Worm (Caenorhabditis elegans) whole organism, young adult: Measurements from ENCODE around the gene srxa-8.

Source experiments
- B0019.2 ChIP-seq: fragments of 200-800 bp; sonication (Bioruptor generic); conservative IDR thresholded peaks from 2 replicates; pipeline ENCODE4 v1.3.6; 2022; ENCODE audit warnings: missing genetic modification reagents, missing genetic modification characterization, missing compliant biosample characterization
- B0035.1 ChIP-seq: sonication (generic microtip); optimal IDR thresholded peaks from 2 replicates; lab custom pipeline; 2016; ENCODE audit warnings: missing genetic modification characterization, mild to moderate bottlenecking, missing compliant biosample characterization, missing genotype, missing genetic modification reagents
- B0336.3 ChIP-seq: fragments of 200-800 bp; sonication (Bioruptor generic); IDR thresholded peaks from 2 replicates; pipeline ENCODE4 v1.3.6; 2022; ENCODE audit warnings: missing genetic modification characterization, missing compliant biosample characterization
- D2030.7 ChIP-seq: fragments of 200-800 bp; sonication (Bioruptor generic); IDR thresholded peaks from 2 replicates; pipeline ENCODE4 v1.3.6; 2022; ENCODE audit warnings: missing genetic modification reagents, missing genetic modification characterization, missing compliant biosample characterization
- F33H1.4 ChIP-seq: fragments of 200-800 bp; sonication (Bioruptor generic); IDR thresholded peaks from 2 replicates; pipeline ENCODE4 v1.3.6; 2022; ENCODE audit warnings: missing genetic modification reagents, missing genetic modification characterization, missing compliant biosample characterization
- F37B4.10 ChIP-seq: fragments of 200-800 bp; sonication (Bioruptor generic); IDR thresholded peaks from 2 replicates; pipeline ENCODE4 v1.3.6; 2022; ENCODE audit warnings: missing genetic modification characterization, missing compliant biosample characterization
- F49E8.2 ChIP-seq: sonication (generic microtip); optimal IDR thresholded peaks from 3 replicates; lab custom pipeline; 2017; ENCODE audit warnings: missing genetic modification characterization, mild to moderate bottlenecking, missing compliant biosample characterization, antibody characterized with exemption, moderate library complexity; ENCODE audit not compliant: insufficient read depth
- F52B5.7 ChIP-seq: sonication (generic microtip); optimal IDR thresholded peaks from 2 replicates; lab custom pipeline; 2016; ENCODE audit warnings: mild to moderate bottlenecking, missing genetic modification characterization, missing compliant biosample characterization
- K11D2.4 ChIP-seq: fragments of 200-800 bp; sonication (Bioruptor generic); IDR thresholded peaks from 2 replicates; pipeline ENCODE4 v1.3.6; 2022; ENCODE audit warnings: missing genetic modification reagents, missing genetic modification characterization, missing compliant biosample characterization
- K12H6.12 ChIP-seq: fragments of 200-800 bp; sonication (Bioruptor generic); optimal IDR thresholded peaks from 2 replicates; lab custom pipeline; 2018; ENCODE audit warnings: mild to moderate bottlenecking, missing genetic modification characterization, missing compliant biosample characterization
- Y53F4B.3 ChIP-seq: fragments of 200-800 bp; sonication (Bioruptor generic); IDR thresholded peaks from 2 replicates; pipeline ENCODE4 v1.3.6; 2022; ENCODE audit warnings: missing genetic modification reagents, missing genetic modification characterization, missing compliant biosample characterization
- Y53G8AR.9 ChIP-seq: fragments of 200-800 bp; sonication (Bioruptor generic); conservative IDR thresholded peaks from 2 replicates; pipeline ENCODE4 v1.3.6; 2022; ENCODE audit warnings: missing genetic modification reagents, missing genetic modification characterization, missing compliant biosample characterization
- Y79H2A.3 ChIP-seq: fragments of 200-800 bp; sonication (Bioruptor generic); conservative IDR thresholded peaks from 2 replicates; pipeline ENCODE4 v1.3.6; 2022; ENCODE audit warnings: missing genetic modification reagents, missing genetic modification characterization, missing compliant biosample characterization
- atf-7 ChIP-seq: sonication (generic microtip); optimal IDR thresholded peaks from 2 replicates; lab custom pipeline; 2017; ENCODE audit warnings: mild to moderate bottlenecking, missing genetic modification characterization, missing compliant biosample characterization
- athp-1 ChIP-seq: sonication (generic microtip); optimal IDR thresholded peaks from 2 replicates; lab custom pipeline; 2017; ENCODE audit warnings: mild to moderate bottlenecking, missing genetic modification characterization, missing compliant biosample characterization
- ceh-58 ChIP-seq: fragments of 200-800 bp; sonication (Bioruptor generic); IDR thresholded peaks from 2 replicates; pipeline ENCODE4 v1.3.6; 2022; ENCODE audit warnings: missing genetic modification characterization, missing compliant biosample characterization
- ceh-79 ChIP-seq: sonication (generic microtip); optimal IDR thresholded peaks from 2 replicates; lab custom pipeline; 2017; ENCODE audit warnings: mild to moderate bottlenecking, missing genetic modification characterization, missing compliant biosample characterization
- chd-7 ChIP-seq: sonication (generic microtip); optimal IDR thresholded peaks from 2 replicates; lab custom pipeline; 2016; ENCODE audit warnings: mild to moderate bottlenecking, missing genetic modification characterization, moderate library complexity, missing compliant biosample characterization
- die-1 ChIP-seq: sonication (generic microtip); optimal IDR thresholded peaks from 2 replicates; lab custom pipeline; 2016; ENCODE audit warnings: missing genotype, mild to moderate bottlenecking, missing genetic modification characterization, missing compliant biosample characterization
- dpl-1 ChIP-seq: fragments of 150-350 bp; optimal IDR thresholded peaks from 2 replicates; lab custom pipeline; 2014; ENCODE audit warnings: missing biosample characterization, missing genetic modification reagents, missing genetic modification characterization
- ekl-4 ChIP-seq: fragments of 200-800 bp; sonication (Bioruptor generic); IDR thresholded peaks from 2 replicates; pipeline ENCODE4 v1.3.6; 2022; ENCODE audit warnings: missing genetic modification reagents, missing genetic modification characterization, missing compliant biosample characterization
- ets-4 ChIP-seq: fragments of 200-800 bp; sonication (Bioruptor generic); optimal IDR thresholded peaks from 2 replicates; lab custom pipeline; 2018; ENCODE audit warnings: mild to moderate bottlenecking, missing genetic modification characterization, missing compliant biosample characterization
- hlh-26 ChIP-seq: fragments of 200-800 bp; sonication (Bioruptor generic); conservative IDR thresholded peaks from 2 replicates; pipeline ENCODE4 v1.3.6; 2022; ENCODE audit warnings: missing genetic modification reagents, missing genetic modification characterization, missing compliant biosample characterization
- hmg-20 ChIP-seq: fragments of 200-800 bp; sonication (Bioruptor generic); IDR thresholded peaks from 2 replicates; pipeline ENCODE4 v1.3.6; 2022; ENCODE audit warnings: missing genetic modification reagents, missing genetic modification characterization, missing compliant biosample characterization
- hsf-1 ChIP-seq: fragments of 200-800 bp; sonication (Bioruptor generic); IDR thresholded peaks from 2 replicates; pipeline ENCODE4 v1.3.6; 2022; ENCODE audit warnings: missing genetic modification reagents, missing genetic modification characterization, missing compliant biosample characterization
- lag-1 ChIP-seq: fragments of 200-800 bp; sonication (Bioruptor generic); IDR thresholded peaks from 2 replicates; pipeline ENCODE4 v1.3.6; 2022; ENCODE audit warnings: missing genetic modification reagents, missing genetic modification characterization, missing compliant biosample characterization
- lin-26 ChIP-seq: fragments of 200-800 bp; sonication (Bioruptor generic); IDR thresholded peaks from 2 replicates; pipeline ENCODE4 v1.3.6; 2022; ENCODE audit warnings: missing genetic modification reagents, missing genetic modification characterization, missing compliant biosample characterization
- lin-54 ChIP-seq: fragments of 200-800 bp; sonication (Bioruptor generic); optimal IDR thresholded peaks from 2 replicates; lab custom pipeline; 2018; ENCODE audit warnings: mild to moderate bottlenecking, missing genetic modification characterization, missing compliant biosample characterization
- lsl-1 ChIP-seq: fragments of 200-800 bp; sonication (Bioruptor generic); optimal IDR thresholded peaks from 2 replicates; lab custom pipeline; 2018; ENCODE audit warnings: mild to moderate bottlenecking, missing genetic modification characterization, moderate library complexity, missing compliant biosample characterization
- madf-10 ChIP-seq: sonication (generic microtip); optimal IDR thresholded peaks from 2 replicates; lab custom pipeline; 2016; ENCODE audit warnings: mild to moderate bottlenecking, missing genetic modification characterization, missing compliant biosample characterization
- madf-6 ChIP-seq: fragments of 200-800 bp; sonication (Bioruptor generic); IDR thresholded peaks from 2 replicates; pipeline ENCODE4 v1.3.6; 2022; ENCODE audit warnings: missing genetic modification reagents, missing genetic modification characterization, missing compliant biosample characterization
- mcd-1 ChIP-seq: fragments of 200-800 bp; sonication (Bioruptor generic); IDR thresholded peaks from 2 replicates; pipeline ENCODE4 v1.3.6; 2022; ENCODE audit warnings: missing genetic modification reagents, missing genetic modification characterization, missing compliant biosample characterization
- nfya-2 ChIP-seq: fragments of 200-800 bp; sonication (Bioruptor generic); IDR thresholded peaks from 2 replicates; pipeline ENCODE4 v1.3.6; 2022; ENCODE audit warnings: missing genetic modification reagents, missing genetic modification characterization, missing compliant biosample characterization
- nfyb-1 ChIP-seq: fragments of 200-800 bp; sonication (Bioruptor generic); IDR thresholded peaks from 2 replicates; pipeline ENCODE4 v1.3.6; 2022; ENCODE audit warnings: missing genetic modification reagents, missing genetic modification characterization, missing compliant biosample characterization
- nhr-179 ChIP-seq: sonication (generic microtip); optimal IDR thresholded peaks from 2 replicates; lab custom pipeline; 2016; ENCODE audit warnings: mild to moderate bottlenecking, missing genetic modification characterization, missing compliant biosample characterization
- rcor-1 ChIP-seq: fragments of 200-800 bp; sonication (Bioruptor generic); IDR thresholded peaks from 2 replicates; pipeline ENCODE4 v1.3.6; 2022; ENCODE audit warnings: missing genetic modification reagents, missing genetic modification characterization, missing compliant biosample characterization
- repo-1 ChIP-seq: sonication (generic microtip); optimal IDR thresholded peaks from 2 replicates; lab custom pipeline; 2017; ENCODE audit warnings: mild to moderate bottlenecking, missing genetic modification characterization, missing compliant biosample characterization
- sdz-38 ChIP-seq: sonication (generic microtip); optimal IDR thresholded peaks from 2 replicates; lab custom pipeline; 2016; ENCODE audit warnings: missing genotype, missing genetic modification characterization, missing compliant biosample characterization
- sea-2 ChIP-seq: fragments of 200-800 bp; sonication (Bioruptor generic); IDR thresholded peaks from 2 replicates; pipeline ENCODE4 v1.3.6; 2022; ENCODE audit warnings: missing genetic modification characterization, missing compliant biosample characterization
- snpc-1.1 ChIP-seq: sonication (generic microtip); optimal IDR thresholded peaks from 2 replicates; lab custom pipeline; 2017; ENCODE audit warnings: missing genetic modification characterization, mild to moderate bottlenecking, missing compliant biosample characterization, antibody characterized with exemption, moderate library complexity, missing genotype, missing genetic modification reagents; ENCODE audit not compliant: insufficient read depth
- snpc-3.4 ChIP-seq: sonication (generic microtip); optimal IDR thresholded peaks from 2 replicates; lab custom pipeline; 2017; ENCODE audit warnings: missing genetic modification characterization, mild to moderate bottlenecking, missing compliant biosample characterization, antibody characterized with exemption, moderate library complexity, missing genotype, missing genetic modification reagents
- snpc-4 ChIP-seq, 5 experiments: fragments of 150-350 bp in 1 of 5; sonication (generic microtip) in 4 of 5; optimal IDR thresholded peaks; 2 replicates each; lab custom pipeline; 2014 to 2018; ENCODE audit warnings: missing genetic modification characterization in 5 of 5, missing biosample characterization in 3 of 5, antibody characterized with exemption in 2 of 5, mild to moderate bottlenecking in 2 of 5, missing compliant biosample characterization in 2 of 5, missing genotype in 2 of 5, moderate library complexity in 2 of 5, missing genetic modification reagents in 1 of 5
- somi-1 ChIP-seq: fragments of 200-800 bp; sonication (Bioruptor generic); optimal IDR thresholded peaks from 2 replicates; lab custom pipeline; 2018; ENCODE audit warnings: mild to moderate bottlenecking, missing genetic modification characterization, missing compliant biosample characterization
- sptf-2 ChIP-seq: fragments of 200-800 bp; sonication (Bioruptor generic); optimal IDR thresholded peaks from 2 replicates; lab custom pipeline; 2018; ENCODE audit warnings: mild to moderate bottlenecking, missing genetic modification characterization, missing compliant biosample characterization
- zfh-2 ChIP-seq: fragments of 200-800 bp; sonication (Bioruptor generic); conservative IDR thresholded peaks from 2 replicates; pipeline ENCODE4 v1.3.6; 2022; ENCODE audit warnings: missing genetic modification reagents, missing genetic modification characterization, missing compliant biosample characterization
- zim-3 ChIP-seq: sonication (generic microtip); optimal IDR thresholded peaks from 2 replicates; lab custom pipeline; 2017; ENCODE audit warnings: mild to moderate bottlenecking, missing genetic modification characterization, moderate library complexity, missing compliant biosample characterization
- ztf-18 ChIP-seq: sonication (generic microtip); optimal IDR thresholded peaks from 2 replicates; lab custom pipeline; 2016; ENCODE audit warnings: missing genotype, mild to moderate bottlenecking, missing genetic modification characterization, missing compliant biosample characterization
- ztf-26 ChIP-seq: sonication (generic microtip); optimal IDR thresholded peaks from 2 replicates; lab custom pipeline; 2017; ENCODE audit warnings: missing genetic modification characterization, missing compliant biosample characterization
- ztf-6 ChIP-seq: fragments of 200-800 bp; sonication (Bioruptor generic); IDR thresholded peaks from 2 replicates; pipeline ENCODE4 v1.3.6; 2022; ENCODE audit warnings: missing genetic modification reagents, missing genetic modification characterization, missing compliant biosample characterization

srxa-8 gene

DNA sequence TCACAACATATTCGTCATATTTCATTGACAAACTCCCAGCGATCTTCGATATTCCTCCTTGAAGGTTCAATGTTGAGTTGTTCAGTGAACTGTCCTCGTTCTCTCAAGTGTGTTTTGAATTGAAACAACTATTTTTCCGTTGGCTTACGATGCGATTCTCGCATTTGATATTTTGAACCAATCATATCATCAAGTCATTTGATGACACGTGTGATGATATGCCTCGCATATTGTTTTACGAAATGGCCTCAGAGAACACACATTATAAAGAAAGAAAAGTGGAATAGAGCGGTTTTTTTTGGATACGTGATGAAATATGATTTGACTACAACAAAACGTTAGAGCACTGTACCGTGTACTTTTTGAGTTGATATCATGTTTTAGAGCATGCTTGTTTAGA, 39.8 kb upstream of the srxa-8 start (continued):
- TF ChIP-seq F37B4.10 (GFP tag; lab: Robert Waterston, UW) (no peak), B0019.2 (GFP tag; lab: Robert Waterston, UW) (no peak), lin-54 (GFP tag; lab: Kevin White, UChicago) (no peak), die-1 (tag; lab: Kevin White, UChicago) (no peak), athp-1 (tag; lab: Kevin White, UChicago) (no peak), mcd-1 (GFP tag; lab: Robert Waterston, UW) (no peak), D2030.7 (GFP tag; lab: Robert Waterston, UW) (no peak), sptf-2 (no peak), snpc-3.4 (tag; lab: Kevin White, UChicago) (no peak), ztf-18 (no peak), snpc-4 (GFP tag; optimal IDR thresholded peaks at IDR 0.05; lab: Kevin White, UChicago) (no peak), snpc-4 (tag; optimal IDR thresholded peaks at IDR 0.05; lab: Kevin White, UChicago) (peak in 2 of 4 experiments; percentile 16 to 19), ztf-26 (tag; lab: Kevin White, UChicago) (peak; percentile 78), chd-7 (no peak), madf-10 (tag; lab: Kevin White, UChicago) (no peak), K11D2.4 (GFP tag; lab: Robert Waterston, UW) (no peak), nhr-179 (tag; lab: Kevin White, UChicago) (no peak), F52B5.7 (tag; lab: Kevin White, UChicago) (no peak), ceh-58 (no peak), ceh-79 (tag; lab: Kevin White, UChicago) (no peak), Y53G8AR.9 (GFP tag; lab: Robert Waterston, UW) (no peak), zim-3 (no peak), B0336.3 (GFP tag; lab: Robert Waterston, UW) (no peak), atf-7 (no peak), ekl-4 (GFP tag; lab: Robert Waterston, UW) (no peak), F49E8.2 (tag; lab: Kevin White, UChicago) (no peak), dpl-1 (GFP tag; lab: Kevin White, UChicago) (no peak), zfh-2 (GFP tag; lab: Robert Waterston, UW) (no peak), hsf-1 (GFP tag; lab: Robert Waterston, UW) (no peak), sea-2 (GFP tag; lab: Robert Waterston, UW) (no peak), snpc-1.1 (tag; lab: Kevin White, UChicago) (no peak), lin-26 (no peak), Y79H2A.3 (GFP tag; lab: Robert Waterston, UW) (no peak), nfya-2 (GFP tag; lab: Robert Waterston, UW) (no peak), Y53F4B.3 (no peak), lag-1 (GFP tag; lab: Robert Waterston, UW) (no peak), sdz-38 (tag; lab: Kevin White, UChicago) (no peak), lsl-1 (no peak), rcor-1 (GFP tag; lab: Robert Waterston, UW) (no peak), hmg-20 (GFP tag; lab: Robert Waterston, UW) (no peak), ets-4 (no peak), K12H6.12 (no peak), hlh-26 (no peak), repo-1 (no peak), madf-6 (GFP tag; lab: Robert Waterston, UW) (no peak), nfyb-1 (GFP tag; lab: Robert Waterston, UW) (no peak), ztf-6 (GFP tag; lab: Robert Waterston, UW) (no peak), somi-1 (GFP tag; lab: Kevin White, UChicago) (peak; percentile 43), F33H1.4 (GFP tag; lab: Robert Waterston, UW) (no peak), B0035.1 (tag; lab: Kevin White, UChicago) (no peak)
